Fruit fly (Drosophila melanogaster): ENCODE data around the gene CG32240.
A peak's percentile ranks its signal among the peaks of the same experiment; 100 is the strongest.

CG32240 gene

dm6 chr3L:4354898-4355627 is 26.4 kb downstream of the CG32240 start (continued):
- TF ChIP-seq CG13894 (tag; optimal IDR thresholded peaks at IDR 0.05) (no peak), exex (tag; optimal IDR thresholded peaks at IDR 0.05) (peak; percentile 27), CG17186 (GFP tag; optimal IDR thresholded peaks at IDR 0.05) (no peak), Myb (GFP tag; optimal IDR thresholded peaks at IDR 0.05) (no peak), Neu2 (GFP tag; optimal IDR thresholded peaks at IDR 0.05; ENCODE audit: borderline replicate concordance) (no peak), lilli (GFP tag; optimal IDR thresholded peaks at IDR 0.05) (no peak), Hr3 (GFP tag; optimal IDR thresholded peaks at IDR 0.05) (peak; percentile 28), tna (GFP tag; IDR thresholded peaks at IDR 0.05; ENCODE audit: partially characterized antibody) (no peak), Camta (GFP tag; optimal IDR thresholded peaks at IDR 0.05) (no peak), fru (optimal IDR thresholded peaks at IDR 0.05) (no peak), slp2 (GFP tag; optimal IDR thresholded peaks at IDR 0.05) (no peak), ham (GFP tag; IDR thresholded peaks at IDR 0.05) (no peak), CG12219 (GFP tag; optimal IDR thresholded peaks at IDR 0.05) (no peak), gfzf (GFP tag; optimal IDR thresholded peaks at IDR 0.05) (no peak), CG3726 (GFP tag; IDR thresholded peaks at IDR 0.05) (no peak), CG11695 (GFP tag; IDR thresholded peaks at IDR 0.05) (0 out of 3 replicates have a peak, but pooled peaks have one; percentile 27), CG4282 (GFP tag; optimal IDR thresholded peaks at IDR 0.05) (no peak), ftz-f1 (GFP tag; optimal IDR thresholded peaks at IDR 0.05) (no peak), ci (GFP tag; IDR thresholded peaks at IDR 0.05) (no peak), CG1024 (GFP tag; IDR thresholded peaks at IDR 0.05) (no peak), CG12104 (GFP tag; optimal IDR thresholded peaks at IDR 0.05) (no peak), croc (GFP tag; conservative IDR thresholded peaks at IDR 0.05) (no peak), E2f2 (GFP tag; IDR thresholded peaks at IDR 0.05) (no peak), CG15011 (GFP tag; optimal IDR thresholded peaks at IDR 0.05) (no peak), CG4617 (GFP tag; optimal IDR thresholded peaks at IDR 0.05; ENCODE audit: borderline replicate concordance) (no peak), CHES-1-like (GFP tag; optimal IDR thresholded peaks at IDR 0.05) (no peak), CG17361 (GFP tag; IDR thresholded peaks at IDR 0.05) (peak; percentile 69; the same call in 1 of the 3 replicates), CG6272 (GFP tag; IDR thresholded peaks at IDR 0.05) (no peak), sens-2 (GFP tag; IDR thresholded peaks at IDR 0.05) (no peak), esg (GFP tag; conservative IDR thresholded peaks at IDR 0.05) (no peak), psq (GFP tag; optimal IDR thresholded peaks at IDR 0.05) (no peak), knrl (GFP tag; IDR thresholded peaks at IDR 0.05; ENCODE audit: partially characterized antibody) (no peak), gt (GFP tag; IDR thresholded peaks at IDR 0.05) (no peak), NFAT (GFP tag; IDR thresholded peaks at IDR 0.05) (no peak), dati (GFP tag; IDR thresholded peaks at IDR 0.05) (no peak), nmo (GFP tag; optimal IDR thresholded peaks at IDR 0.05) (peak; percentile 55), CG7372 (GFP tag; IDR thresholded peaks at IDR 0.05) (no peak), sd (tag; optimal IDR thresholded peaks at IDR 0.05) (no peak), Trl (optimal IDR thresholded peaks at IDR 0.05) (no peak), Trl (GFP tag; optimal IDR thresholded peaks at IDR 0.05) (no peak), CG12942 (GFP tag; optimal IDR thresholded peaks at IDR 0.05) (no peak), ewg (GFP tag; optimal IDR thresholded peaks at IDR 0.05) (no peak), CG1602 (GFP tag; optimal IDR thresholded peaks at IDR 0.05) (no peak), fu2 (GFP tag; optimal IDR thresholded peaks at IDR 0.05) (no peak), CG18599 (GFP tag; optimal IDR thresholded peaks at IDR 0.05) (peak; percentile 48), CG17568 (GFP tag; optimal IDR thresholded peaks at IDR 0.05) (peak; percentile 20), Sry-β (GFP tag; optimal IDR thresholded peaks at IDR 0.05) (no peak), CG18619 (GFP tag; optimal IDR thresholded peaks at IDR 0.05) (peak; percentile 15), Atf6 (GFP tag; IDR thresholded peaks at IDR 0.05) (no peak), CG11723 (GFP tag; optimal IDR thresholded peaks at IDR 0.05) (no peak), CG8359 (GFP tag; optimal IDR thresholded peaks at IDR 0.05; ENCODE audit: borderline replicate concordance) (no peak)

Measured in whole organism, embryonic.